Fruit fly (Drosophila melanogaster): ENCODE results near the gene CG5850.

CG5850 gene

DNA sequence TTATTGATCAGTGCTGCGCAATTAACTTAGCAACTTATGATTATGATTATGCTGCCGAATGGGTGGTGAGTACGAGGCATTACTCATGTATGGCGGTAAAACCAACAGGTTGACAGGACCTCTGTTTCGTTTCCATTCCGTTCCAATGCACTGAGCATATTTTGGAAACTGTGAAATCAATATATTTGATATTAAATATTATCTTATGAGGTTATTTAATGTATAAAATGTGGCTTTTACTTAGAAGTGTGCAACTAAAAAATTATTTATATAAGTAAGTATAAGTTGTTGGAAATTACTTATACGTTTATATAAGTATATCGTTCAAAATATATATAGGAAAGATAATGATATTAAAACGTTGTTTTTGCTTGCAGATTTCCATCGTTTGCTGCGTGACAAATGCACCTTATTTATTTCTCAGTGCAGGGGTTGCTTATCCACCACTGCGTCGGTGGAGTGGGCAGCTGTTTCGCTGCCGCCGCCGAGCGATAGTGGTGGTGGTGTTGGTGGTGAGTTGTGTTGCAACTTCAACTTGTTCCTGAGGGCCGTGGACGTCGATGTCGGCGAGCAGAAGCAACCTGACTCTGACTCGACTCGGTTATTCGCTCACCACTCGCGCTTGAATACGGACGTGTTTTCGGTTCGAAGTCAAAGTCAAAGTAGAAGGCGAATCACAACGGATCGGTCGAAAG lies 20.5 kb upstream of the CG5850 start, which contains the start of gene bib (continued):
- TF ChIP-seq OdsH (GFP tag; optimal IDR thresholded peaks at IDR 0.05) (peak; percentile 89), Vsx2 (GFP tag; optimal IDR thresholded peaks at IDR 0.05; ENCODE audit: partially characterized antibody) (peak; percentile 59), fru (GFP tag; optimal IDR thresholded peaks at IDR 0.05) (peak; percentile 86)

DNA sequence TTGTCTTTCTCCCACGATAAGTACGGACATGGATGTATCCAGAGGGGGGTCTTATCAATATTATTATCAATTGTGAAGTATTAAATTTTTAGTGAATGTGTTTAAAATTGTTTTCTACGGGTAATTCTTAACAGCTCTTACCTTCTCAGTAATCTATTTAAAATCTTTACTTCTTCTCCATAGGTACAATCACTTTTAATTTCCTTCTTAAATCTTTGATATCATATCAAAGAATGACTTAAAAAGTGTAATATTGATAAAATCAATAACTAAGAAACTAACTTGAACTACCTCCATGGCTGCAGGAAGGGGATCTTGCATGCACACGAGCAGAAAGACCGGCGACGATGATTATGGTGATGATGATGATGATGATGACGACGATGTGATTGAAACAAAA lies 18.8 kb upstream of the CG5850 start:
- TF ChIP-seq sage (GFP tag; optimal IDR thresholded peaks at IDR 0.05) = no peak
- peak; percentile 70 for TF ChIP-seq psq (GFP tag; optimal IDR thresholded peaks at IDR 0.05)
- TF ChIP-seq sv (GFP tag; optimal IDR thresholded peaks at IDR 0.05) = no peak
- TF ChIP-seq OdsH (GFP tag; optimal IDR thresholded peaks at IDR 0.05) = peak; percentile 79
- TF ChIP-seq N (GFP tag; optimal IDR thresholded peaks at IDR 0.05) = no peak
- TF ChIP-seq CG32264 (GFP tag; optimal IDR thresholded peaks at IDR 0.05) = no peak
- peak; percentile 76 for TF ChIP-seq dmrt93B (GFP tag; optimal IDR thresholded peaks at IDR 0.05)
- TF ChIP-seq tai (GFP tag; optimal IDR thresholded peaks at IDR 0.05) = no peak
- peak; percentile 13 for TF ChIP-seq br (GFP tag; optimal IDR thresholded peaks at IDR 0.05)
- no peak for TF ChIP-seq Hr78 (GFP tag; optimal IDR thresholded peaks at IDR 0.05)
- no peak for TF ChIP-seq Vsx2 (GFP tag; optimal IDR thresholded peaks at IDR 0.05; ENCODE audit: partially characterized antibody)
- no peak for TF ChIP-seq Dif (GFP tag; optimal IDR thresholded peaks at IDR 0.05; ENCODE audit: partially characterized antibody)
- no peak for TF ChIP-seq Mio (GFP tag; optimal IDR thresholded peaks at IDR 0.05)
- TF ChIP-seq Jra (GFP tag; optimal IDR thresholded peaks at IDR 0.05) = peak; percentile 23
- TF ChIP-seq Dfd (GFP tag; optimal IDR thresholded peaks at IDR 0.05) = no peak
- no peak for TF ChIP-seq GATAd (GFP tag; optimal IDR thresholded peaks at IDR 0.05)
- no peak for TF ChIP-seq dl (GFP tag; optimal IDR thresholded peaks at IDR 0.05; ENCODE audit: insufficient read depth in 1 of 2, partially characterized antibody in 2 of 2)
- no peak for TF ChIP-seq jim (GFP tag; optimal IDR thresholded peaks at IDR 0.05)
- peak in 1 of 2 experiments; percentile 87 for TF ChIP-seq foxo (GFP tag; optimal IDR thresholded peaks at IDR 0.05)
- no peak for TF ChIP-seq usp (GFP tag; optimal IDR thresholded peaks at IDR 0.05)
- peak; percentile 70 for TF ChIP-seq ey (GFP tag; optimal IDR thresholded peaks at IDR 0.05)
- TF ChIP-seq brk (GFP tag; optimal IDR thresholded peaks at IDR 0.05) = peak; percentile 51
- TF ChIP-seq Myc (optimal IDR thresholded peaks at IDR 0.05) = no peak
- no peak for TF ChIP-seq Hr83 (GFP tag; optimal IDR thresholded peaks at IDR 0.05; ENCODE audit: poor library complexity, severe bottlenecking)
- no peak for TF ChIP-seq pan (optimal IDR thresholded peaks at IDR 0.05)
- peak; percentile 35 for TF ChIP-seq Hnf4 (GFP tag; optimal IDR thresholded peaks at IDR 0.05)
- TF ChIP-seq HLH106 (tag; optimal IDR thresholded peaks at IDR 0.05) = peak; percentile 90
- no peak for TF ChIP-seq lola (GFP tag; optimal IDR thresholded peaks at IDR 0.05)
- TF ChIP-seq Sp1 (GFP tag; optimal IDR thresholded peaks at IDR 0.05) = peak; percentile 91
- TF ChIP-seq h (GFP tag; optimal IDR thresholded peaks at IDR 0.05) = peak; percentile 87
- no peak for TF ChIP-seq CrebA (GFP tag; optimal IDR thresholded peaks at IDR 0.05; ENCODE audit: borderline replicate concordance)
- TF ChIP-seq CG9705 (GFP tag; optimal IDR thresholded peaks at IDR 0.05) = peak; percentile 61
- peak; percentile 29 for TF ChIP-seq woc (GFP tag; optimal IDR thresholded peaks at IDR 0.05)
- TF ChIP-seq dsf (GFP tag; optimal IDR thresholded peaks at IDR 0.05; ENCODE audit: borderline replicate concordance) = no peak
- TF ChIP-seq Rel (GFP tag; optimal IDR thresholded peaks at IDR 0.05) = no peak
- peak; percentile 51 for TF ChIP-seq Rel (tag; optimal IDR thresholded peaks at IDR 0.05)
- TF ChIP-seq Abd-B (GFP tag; optimal IDR thresholded peaks at IDR 0.05) = no peak
- peak; percentile 92 for TF ChIP-seq fru (GFP tag; optimal IDR thresholded peaks at IDR 0.05)
- TF ChIP-seq rgr (GFP tag; optimal IDR thresholded peaks at IDR 0.05) = peak; percentile 72

DNA sequence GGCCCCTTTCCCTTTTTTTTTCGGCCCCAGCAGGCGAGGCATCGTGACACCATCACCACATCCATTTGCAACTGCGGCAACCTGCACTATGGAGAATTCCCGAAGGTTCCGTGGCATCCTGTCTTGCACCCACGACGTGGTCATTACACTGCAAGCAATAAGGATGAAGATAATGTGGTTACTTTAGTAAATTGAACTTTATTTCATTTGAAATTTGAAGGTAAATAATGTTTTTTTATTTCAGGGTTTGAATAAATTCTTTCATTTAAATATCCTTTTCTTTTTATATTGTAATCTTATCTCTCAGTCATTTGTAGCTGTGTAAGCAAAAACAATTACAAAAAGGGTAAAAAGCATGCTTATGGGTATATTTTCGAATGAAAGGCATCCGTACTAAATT lies 18.1 kb upstream of the CG5850 start:
- TF ChIP-seq h (GFP tag; optimal IDR thresholded peaks at IDR 0.05) (peak; percentile 60), foxo (GFP tag; optimal IDR thresholded peaks at IDR 0.05) (peak in 1 of 2 experiments; percentile 31), Hnf4 (GFP tag; optimal IDR thresholded peaks at IDR 0.05) (peak; percentile 28), lola (GFP tag; optimal IDR thresholded peaks at IDR 0.05) (no peak), ey (GFP tag; optimal IDR thresholded peaks at IDR 0.05) (peak; percentile 11), brk (GFP tag; optimal IDR thresholded peaks at IDR 0.05) (peak; percentile 41), rgr (GFP tag; optimal IDR thresholded peaks at IDR 0.05) (peak; percentile 30), woc (GFP tag; optimal IDR thresholded peaks at IDR 0.05) (peak; percentile 22), pan (optimal IDR thresholded peaks at IDR 0.05) (no peak), Myc (optimal IDR thresholded peaks at IDR 0.05) (no peak), GATAd (GFP tag; optimal IDR thresholded peaks at IDR 0.05) (no peak), HLH106 (tag; optimal IDR thresholded peaks at IDR 0.05) (peak; percentile 72), fru (GFP tag; optimal IDR thresholded peaks at IDR 0.05) (peak; percentile 55), Sp1 (GFP tag; optimal IDR thresholded peaks at IDR 0.05) (peak; percentile 64)
